Worm (Caenorhabditis elegans) whole organism, early embryonic: ENCODE results near the gene H10D18.5.

Source experiments
- B0310.2 ChIP-seq: sonication (generic microtip); optimal IDR thresholded peaks from 2 replicates; lab custom pipeline; 2016; ENCODE audit warnings: mild to moderate bottlenecking, missing genetic modification characterization, missing compliant biosample characterization
- ceh-36 ChIP-seq: sonication (generic microtip); optimal IDR thresholded peaks from 2 replicates; lab custom pipeline; 2016; ENCODE audit warnings: missing genetic modification characterization, inconsistent platforms, missing compliant biosample characterization
- hmbx-1 ChIP-seq: sonication (generic microtip); optimal IDR thresholded peaks from 2 replicates; lab custom pipeline; 2016; ENCODE audit warnings: mild to moderate bottlenecking, missing genetic modification characterization, missing compliant biosample characterization
- hnd-1 ChIP-seq: sonication (generic microtip); optimal IDR thresholded peaks from 2 replicates; lab custom pipeline; 2016; ENCODE audit warnings: missing genetic modification characterization, missing compliant biosample characterization
- sea-1 ChIP-seq: fragments of 200-800 bp; sonication (Bioruptor generic); conservative IDR thresholded peaks from 2 replicates; pipeline ENCODE4 v1.3.6; 2022; ENCODE audit warnings: missing genetic modification characterization, missing compliant biosample characterization

DNA sequence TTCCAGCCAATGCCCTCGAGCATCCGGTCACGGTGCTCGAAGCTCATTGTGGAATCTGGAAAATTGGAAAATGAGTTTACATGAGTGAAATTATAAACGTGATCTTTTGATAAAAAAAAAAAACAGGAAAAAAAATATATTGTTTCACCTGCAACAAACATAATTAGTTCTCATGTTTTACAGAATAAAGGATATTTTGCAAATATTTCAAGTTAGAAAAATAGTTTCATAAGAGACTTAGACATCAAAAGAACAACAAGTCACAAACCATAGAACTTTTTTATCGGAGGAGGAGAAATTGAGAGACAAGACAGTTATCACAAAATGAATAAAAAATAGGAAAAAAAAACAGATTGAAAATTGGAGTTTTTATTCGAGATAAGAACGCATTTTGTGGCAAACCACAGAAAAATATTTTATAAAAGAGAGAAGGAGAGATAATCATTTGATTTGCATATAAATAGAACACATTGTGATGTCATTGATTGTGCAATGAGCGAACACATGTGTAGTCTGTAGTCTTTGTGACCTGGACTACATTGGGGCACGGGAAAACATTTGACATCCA lies 47.3 kb downstream of the H10D18.5 start, which contains the start of gene R08F11.1:
- TF ChIP-seq hmbx-1 (tag; lab: Kevin White, UChicago) (no peak), hnd-1 (tag; lab: Kevin White, UChicago) (no peak), sea-1 (GFP tag; lab: Robert Waterston, UW) (no peak), B0310.2 (no peak), ceh-36 (tag; lab: Kevin White, UChicago) (no peak)
